Fruit fly (Drosophila melanogaster) whole organism, pupa: ENCODE results near the gene RecQ4.

ENCODE experiments used
- CG10348 ChIP-seq: fragments of 200-800 bp; sonication (Bioruptor generic); IDR thresholded peaks from 2 replicates; pipeline ENCODE4 v1.3.6; 2022; ENCODE audit warnings: missing biosample characterization, missing genetic modification characterization
- CG12605 ChIP-seq: fragments of 200-800 bp; sonication (Bioruptor generic); IDR thresholded peaks from 2 replicates; pipeline ENCODE4 v1.3.6; 2022; ENCODE audit warnings: missing biosample characterization, missing genetic modification characterization
- CG13204 ChIP-seq: fragments of 200-800 bp; sonication (Bioruptor generic); optimal IDR thresholded peaks from 2 replicates; lab custom pipeline; 2018; ENCODE audit warnings: missing biosample characterization, mild to moderate bottlenecking, missing genetic modification characterization, moderate library complexity
- CG14655 ChIP-seq: fragments of 200-800 bp; sonication (Bioruptor generic); optimal IDR thresholded peaks from 3 replicates; lab custom pipeline; 2017; ENCODE audit warnings: mild to moderate bottlenecking, missing biosample characterization, missing genetic modification reagents, missing genetic modification characterization
- CG15710 ChIP-seq: fragments of 200-800 bp; sonication (Bioruptor generic); optimal IDR thresholded peaks from 2 replicates; lab custom pipeline; 2018; ENCODE audit warnings: missing biosample characterization, mild to moderate bottlenecking, missing genetic modification characterization, moderate library complexity
- CG17806 ChIP-seq: fragments of 200-800 bp; sonication (Bioruptor generic); optimal IDR thresholded peaks from 2 replicates; lab custom pipeline; 2018; ENCODE audit warnings: missing biosample characterization, mild to moderate bottlenecking, missing genetic modification characterization, moderate library complexity
- CG32121 ChIP-seq: fragments of 200-800 bp; sonication (Bioruptor generic); IDR thresholded peaks from 2 replicates; pipeline ENCODE4 v1.3.6; 2022; ENCODE audit warnings: missing biosample characterization, missing genetic modification characterization
- CG34367 ChIP-seq: fragments of 200-800 bp; sonication (Bioruptor generic); optimal IDR thresholded peaks from 2 replicates; lab custom pipeline; 2018; ENCODE audit warnings: missing biosample characterization, mild to moderate bottlenecking, missing genetic modification characterization
- CG4496 ChIP-seq: fragments of 200-800 bp; sonication (Bioruptor generic); IDR thresholded peaks from 3 replicates; pipeline ENCODE4 v1.3.6; 2022; ENCODE audit warnings: missing biosample characterization, missing genetic modification characterization
- CG8159 ChIP-seq: fragments of 200-800 bp; sonication (Bioruptor generic); optimal IDR thresholded peaks from 3 replicates; lab custom pipeline; 2018; ENCODE audit warnings: missing biosample characterization, mild to moderate bottlenecking, missing genetic modification characterization, moderate library complexity
- CG8301 ChIP-seq: fragments of 200-800 bp; sonication (Bioruptor generic); optimal IDR thresholded peaks from 2 replicates; lab custom pipeline; 2018; ENCODE audit warnings: missing biosample characterization, mild to moderate bottlenecking, missing genetic modification characterization
- CG9948 ChIP-seq: fragments of 200-800 bp; sonication (Bioruptor generic); optimal IDR thresholded peaks from 2 replicates; lab custom pipeline; 2018; ENCODE audit warnings: missing biosample characterization, mild to moderate bottlenecking, missing genetic modification characterization, moderate library complexity
- D1 ChIP-seq: fragments of 200-800 bp; sonication (Bioruptor generic); optimal IDR thresholded peaks from 2 replicates; lab custom pipeline; 2018; ENCODE audit warnings: missing biosample characterization, mild to moderate bottlenecking, missing genetic modification characterization, moderate library complexity
- EcR ChIP-seq: fragments of 200-800 bp; sonication (Bioruptor generic); optimal IDR thresholded peaks from 3 replicates; lab custom pipeline; 2019; ENCODE audit warnings: missing biosample characterization, missing genetic modification characterization, mild to moderate bottlenecking, moderate library complexity, missing genetic modification reagents
- Ets98B ChIP-seq: fragments of 200-800 bp; sonication (Bioruptor generic); IDR thresholded peaks from 2 replicates; pipeline ENCODE4 v1.3.6; 2022; ENCODE audit warnings: missing biosample characterization, missing genetic modification characterization
- Pif1A ChIP-seq: fragments of 200-800 bp; sonication (Bioruptor generic); optimal IDR thresholded peaks from 3 replicates; lab custom pipeline; 2016; ENCODE audit warnings: missing biosample characterization, missing genetic modification characterization
- Pif1B ChIP-seq: fragments of 200-800 bp; sonication (Bioruptor generic); optimal IDR thresholded peaks from 3 replicates; lab custom pipeline; 2016; ENCODE audit warnings: missing biosample characterization, missing genetic modification characterization
- Snoo ChIP-seq: fragments of 200-800 bp; sonication (Bioruptor generic); optimal IDR thresholded peaks from 3 replicates; lab custom pipeline; 2017; ENCODE audit warnings: missing biosample characterization, mild to moderate bottlenecking, missing genetic modification characterization, inconsistent platforms
- fd96Ca ChIP-seq: fragments of 200-800 bp; sonication (Bioruptor generic); IDR thresholded peaks from 3 replicates; pipeline ENCODE4 v1.3.6; 2022; ENCODE audit warnings: missing biosample characterization, missing genetic modification characterization
- gl ChIP-seq: fragments of 200-800 bp; sonication (Bioruptor generic); optimal IDR thresholded peaks from 2 replicates; lab custom pipeline; 2018; ENCODE audit warnings: missing biosample characterization, mild to moderate bottlenecking, missing genetic modification characterization
- rn ChIP-seq: fragments of 200-800 bp; sonication (Bioruptor generic); IDR thresholded peaks from 2 replicates; pipeline ENCODE4 v1.3.6; 2022; ENCODE audit warnings: missing biosample characterization, missing genetic modification characterization

Gene RecQ4

dm6 chr3L:8186627-8187396 is 11.0 kb upstream of the RecQ4 start, which contains the start of the genes ERR and Atg18a:
Gene ERR, minus strand, starts transcription at chr3L:8186671.
Gene Atg18a, plus strand, starts transcription at chr3L:8186857.
- TF ChIP-seq CG15710 (peak; percentile 87), gl (peak; percentile 19), CG32121 (peak; percentile 89), CG14655 (no peak), CG8159 (tag; lab: Kevin White, UChicago) (peak; percentile 82), Snoo (tag; lab: Kevin White, UChicago) (peak; percentile 78), Ets98B (GFP tag; lab: Robert Waterston, UW) (peak; percentile 82), CG13204 (no peak), CG12605 (GFP tag; lab: Robert Waterston, UW) (peak; percentile 50; the same call in 1 of the 2 replicates), Pif1B (GFP tag; lab: Kevin White, UChicago) (peak; percentile 73), EcR (GFP tag; lab: Kevin White, UChicago) (no peak), CG17806 (peak; percentile 73), CG10348 (peak; percentile 77), rn (GFP tag; lab: Robert Waterston, UW) (peak; percentile 84), CG8301 (tag; lab: Kevin White, UChicago) (peak; percentile 74), CG4496 (GFP tag; lab: Robert Waterston, UW) (peak; percentile 92), fd96Ca (GFP tag; lab: Robert Waterston, UW) (peak; percentile 81), Pif1A (GFP tag; lab: Kevin White, UChicago) (no peak), CG34367 (tag; lab: Kevin White, UChicago) (peak; percentile 69), CG9948 (peak; percentile 73), D1 (no peak)

dm6 chr3L:8185263-8186227 is 9.8 kb upstream of the RecQ4 start:
- TF ChIP-seq CG34367 (tag; lab: Kevin White, UChicago) (peak; percentile 36), CG17806 (peak; percentile 33), rn (GFP tag; lab: Robert Waterston, UW) (no peak), CG32121 (peak; percentile 42; the same call in 1 of the 2 replicates), Pif1A (GFP tag; lab: Kevin White, UChicago) (no peak), CG8301 (tag; lab: Kevin White, UChicago) (peak; percentile 59), EcR (GFP tag; lab: Kevin White, UChicago) (peak; percentile 25), CG15710 (peak; percentile 57), gl (no peak), CG10348 (no peak), D1 (no peak), Ets98B (GFP tag; lab: Robert Waterston, UW) (peak; percentile 53), CG8159 (tag; lab: Kevin White, UChicago) (peak; percentile 74), CG14655 (no peak), CG9948 (peak; percentile 48), fd96Ca (GFP tag; lab: Robert Waterston, UW) (peak; percentile 72), CG13204 (no peak), CG12605 (GFP tag; lab: Robert Waterston, UW) (no peak), Pif1B (GFP tag; lab: Kevin White, UChicago) (peak; percentile 65), Snoo (tag; lab: Kevin White, UChicago) (peak; percentile 42), CG4496 (GFP tag; lab: Robert Waterston, UW) (peak; percentile 66; the same call in 2 of the 3 replicates)

- no peak for TF ChIP-seq CG4496 (GFP tag; lab: Robert Waterston, UW)
- no peak for TF ChIP-seq Ets98B (GFP tag; lab: Robert Waterston, UW)
- TF ChIP-seq CG15710: no peak
- TF ChIP-seq CG17806: no peak
- TF ChIP-seq fd96Ca (GFP tag; lab: Robert Waterston, UW): no peak
These were observed 4.8 kb upstream of the RecQ4 start, which contains the start of the genes mthl7 and Uxs for dm6 chr3L:8180464-8181137. Gene mthl7, minus strand, starts transcription at chr3L:8180514. Gene Uxs, plus strand, starts transcription at chr3L:8180923.

dm6 chr3L:8177795-8178564 is 2.2 kb upstream of the RecQ4 start, which contains the start of gene Nmt:
Gene Nmt, minus strand, starts transcription at chr3L:8178429.
- TF ChIP-seq CG9948 (peak; percentile 28), CG13204 (no peak), CG8159 (tag; lab: Kevin White, UChicago) (peak; percentile 36), D1 (no peak), Pif1A (GFP tag; lab: Kevin White, UChicago) (no peak), CG12605 (GFP tag; lab: Robert Waterston, UW) (no peak), CG32121 (no peak), rn (GFP tag; lab: Robert Waterston, UW) (no peak), CG10348 (no peak), Ets98B (GFP tag; lab: Robert Waterston, UW) (peak; percentile 42), CG34367 (tag; lab: Kevin White, UChicago) (no peak), CG14655 (no peak), CG15710 (peak; percentile 19), fd96Ca (GFP tag; lab: Robert Waterston, UW) (no peak), CG4496 (GFP tag; lab: Robert Waterston, UW) (no peak), EcR (GFP tag; lab: Kevin White, UChicago) (no peak), gl (peak; percentile 3), Snoo (tag; lab: Kevin White, UChicago) (peak; percentile 24), CG8301 (tag; lab: Kevin White, UChicago) (peak; percentile 49), Pif1B (GFP tag; lab: Kevin White, UChicago) (no peak), CG17806 (peak; percentile 43)
